Comparison of ENCODE assay signal across 5 fruit fly cellular contexts in the genomic region with DNA sequence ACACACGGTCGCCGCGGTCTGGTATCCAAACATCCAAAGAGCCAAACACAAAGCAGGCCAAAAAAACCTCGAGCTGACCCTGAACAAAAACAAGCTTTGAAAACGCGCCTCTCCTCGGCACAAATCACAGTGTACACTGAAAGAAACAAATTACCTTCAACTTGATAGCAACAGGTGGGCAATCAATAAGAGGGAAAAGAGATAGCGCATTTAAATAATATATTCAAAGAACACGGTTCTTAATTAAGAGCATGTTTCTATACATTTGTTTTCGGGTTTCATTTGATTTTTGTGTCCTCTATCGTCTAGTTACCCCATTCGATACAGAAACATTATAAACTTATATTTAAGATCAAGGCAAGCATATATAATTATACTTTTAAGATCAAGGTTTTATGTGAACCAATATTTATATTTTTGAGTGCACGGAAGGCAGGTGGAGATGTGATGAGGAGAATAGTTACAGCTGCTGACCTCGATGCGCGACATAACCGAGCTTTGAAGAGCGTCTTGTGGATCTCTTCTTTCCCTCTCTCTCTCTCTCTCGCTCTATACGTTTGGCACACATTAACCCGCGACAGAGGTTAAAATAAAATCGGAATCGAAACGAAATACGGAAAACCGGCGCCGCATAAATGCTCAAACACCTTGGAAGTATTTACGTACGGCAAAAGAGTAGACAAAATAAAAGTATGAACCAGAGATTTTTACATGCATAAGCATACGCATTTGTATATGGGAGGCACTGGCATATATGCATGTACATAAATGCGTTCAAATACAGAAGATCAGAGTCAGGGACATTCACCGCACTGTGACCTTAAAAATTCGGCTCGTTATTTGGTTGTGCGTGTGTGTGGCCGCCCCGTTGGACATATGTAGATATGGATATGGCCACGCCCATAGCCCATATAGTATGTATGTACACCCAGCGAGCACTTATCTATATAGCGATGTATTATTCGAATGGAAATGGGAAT.
A peak's percentile ranks its signal among the peaks of the same experiment; 100 is the strongest.
TF ChIP-seq lines count a peak whose summit lies in the region.

No protein-coding gene starts in this region.

TF ChIP-seq in whole organism, adult, 20 proteins besides CTCF, POLR2A, EP300 and RAD21 (continued from another document):
- TF ChIP-seq Hr96 (GFP tag; optimal IDR thresholded peaks at IDR 0.05; lab: Kevin White, UChicago) (no peak), toe (GFP tag; optimal IDR thresholded peaks at IDR 0.05; lab: Kevin White, UChicago) (peak; percentile 15), CG1620 (GFP tag; optimal IDR thresholded peaks at IDR 0.05; lab: Kevin White, UChicago) (peak; percentile 4), Crg-1 (GFP tag; optimal IDR thresholded peaks at IDR 0.05; lab: Kevin White, UChicago) (no peak)

TF ChIP-seq in whole organism, embryonic, 481 proteins besides CTCF, POLR2A, EP300 and RAD21 (continued from another document and continues in another):
- TF ChIP-seq zen2 (GFP tag; IDR thresholded peaks at IDR 0.05; lab: Robert Waterston, UW; ENCODE audit: partially characterized antibody): no peak
- TF ChIP-seq Myb (GFP tag; optimal IDR thresholded peaks at IDR 0.05; lab: Kevin White, UChicago): peak; percentile 21
- peak; percentile 80 for TF ChIP-seq Awh (GFP tag; IDR thresholded peaks at IDR 0.05; lab: Robert Waterston, UW)
- TF ChIP-seq CG11093 (GFP tag; IDR thresholded peaks at IDR 0.05; lab: Robert Waterston, UW): peak; percentile 71; the same call in 2 of the 3 replicates
- peak; percentile 20 for TF ChIP-seq Ets97D (GFP tag; optimal IDR thresholded peaks at IDR 0.05; lab: Kevin White, UChicago)
- TF ChIP-seq CG10274 (GFP tag; optimal IDR thresholded peaks at IDR 0.05; lab: Kevin White, UChicago): peak; percentile 51
- peak; percentile 89 for TF ChIP-seq CG3281 (GFP tag; optimal IDR thresholded peaks at IDR 0.05; lab: Kevin White, UChicago)
- TF ChIP-seq shn (GFP tag; optimal IDR thresholded peaks at IDR 0.05; lab: Kevin White, UChicago): peak; percentile 59
- TF ChIP-seq CG7963 (GFP tag; IDR thresholded peaks at IDR 0.05; lab: Robert Waterston, UW; ENCODE audit: partially characterized antibody): no peak
- TF ChIP-seq CG12104 (GFP tag; optimal IDR thresholded peaks at IDR 0.05; lab: Kevin White, UChicago): peak; percentile 81
- no peak for TF ChIP-seq sc (optimal IDR thresholded peaks at IDR 0.05; lab: Kevin White, UChicago)
- peak; percentile 72 for TF ChIP-seq sc (GFP tag; optimal IDR thresholded peaks at IDR 0.05; lab: Kevin White, UChicago)
- peak; percentile 63 for TF ChIP-seq CG6683 (GFP tag; optimal IDR thresholded peaks at IDR 0.05; lab: Kevin White, UChicago)
- no peak for TF ChIP-seq Tbp (GFP tag; optimal IDR thresholded peaks at IDR 0.05; lab: Kevin White, UChicago)
- peak; percentile 63 for TF ChIP-seq CG7786 (GFP tag; optimal IDR thresholded peaks at IDR 0.05; lab: Kevin White, UChicago)
- peak; percentile 63 for TF ChIP-seq jumu (GFP tag; optimal IDR thresholded peaks at IDR 0.05; lab: Kevin White, UChicago)
- peak; percentile 83 for TF ChIP-seq Max (GFP tag; optimal IDR thresholded peaks at IDR 0.05; lab: Kevin White, UChicago)
- TF ChIP-seq lmd (GFP tag; IDR thresholded peaks at IDR 0.05; lab: Robert Waterston, UW): peak; percentile 85
- peak; percentile 93 for TF ChIP-seq dmrt99B (tag; optimal IDR thresholded peaks at IDR 0.05; lab: Kevin White, UChicago)
- TF ChIP-seq Bgb (GFP tag; IDR thresholded peaks at IDR 0.05; lab: Robert Waterston, UW; ENCODE audit: partially characterized antibody): no peak; the same call in 1 of the 2 replicates
- peak; percentile 89 for TF ChIP-seq Asciz (GFP tag; optimal IDR thresholded peaks at IDR 0.05; lab: Kevin White, UChicago)
- TF ChIP-seq psq (GFP tag; optimal IDR thresholded peaks at IDR 0.05; lab: Kevin White, UChicago): peak; percentile 10
- TF ChIP-seq dati (GFP tag; IDR thresholded peaks at IDR 0.05; lab: Robert Waterston, UW): 0 out of 2 replicates have a peak, but pooled peaks have one; percentile 28
- peak; percentile 3 for TF ChIP-seq ERR (GFP tag; optimal IDR thresholded peaks at IDR 0.05; lab: Kevin White, UChicago)
- peak; percentile 72 for TF ChIP-seq Ada2b (GFP tag; IDR thresholded peaks at IDR 0.05; lab: Robert Waterston, UW)
- TF ChIP-seq klu (GFP tag; IDR thresholded peaks at IDR 0.05; lab: Robert Waterston, UW): peak; percentile 65; the same call in 1 of the 2 replicates
- TF ChIP-seq E2f1 (GFP tag; IDR thresholded peaks at IDR 0.05; lab: Robert Waterston, UW): peak; percentile 78

TF ChIP-seq in whole organism, prepupa, 60 proteins besides CTCF, POLR2A, EP300 and RAD21 (continued from another document and continues in another):
- TF ChIP-seq fd85E (GFP tag; optimal IDR thresholded peaks at IDR 0.05; lab: Kevin White, UChicago): peak; percentile 2
- peak; percentile 95 for TF ChIP-seq CG32006 (GFP tag; optimal IDR thresholded peaks at IDR 0.05; lab: Kevin White, UChicago)
- TF ChIP-seq achi (GFP tag; optimal IDR thresholded peaks at IDR 0.05; lab: Kevin White, UChicago): peak; percentile 80
- peak; percentile 82 for TF ChIP-seq CG10631 (GFP tag; optimal IDR thresholded peaks at IDR 0.05; lab: Kevin White, UChicago)
- TF ChIP-seq Ets21C (GFP tag; optimal IDR thresholded peaks at IDR 0.05; lab: Kevin White, UChicago): peak; percentile 50
- TF ChIP-seq eg (GFP tag; IDR thresholded peaks at IDR 0.05; lab: Robert Waterston, UW): peak; percentile 77
- TF ChIP-seq salr (GFP tag; optimal IDR thresholded peaks at IDR 0.05; lab: Kevin White, UChicago): peak; percentile 34 to 85
- TF ChIP-seq Eip75B (GFP tag; optimal IDR thresholded peaks at IDR 0.05; lab: Kevin White, UChicago): peak; percentile 88
- peak; percentile 79 for TF ChIP-seq OdsH (GFP tag; optimal IDR thresholded peaks at IDR 0.05; lab: Kevin White, UChicago)
- TF ChIP-seq esn (GFP tag; optimal IDR thresholded peaks at IDR 0.05; lab: Kevin White, UChicago): peak; percentile 79
- peak; percentile 59 for TF ChIP-seq cyc (GFP tag; optimal IDR thresholded peaks at IDR 0.05; lab: Kevin White, UChicago)
- TF ChIP-seq CG1621 (tag; optimal IDR thresholded peaks at IDR 0.05; lab: Kevin White, UChicago): peak; percentile 39
- peak in 1 of 2 experiments; percentile 54 for TF ChIP-seq ss (GFP tag; optimal IDR thresholded peaks at IDR 0.05; lab: Kevin White, UChicago)
- TF ChIP-seq Gug (GFP tag; IDR thresholded peaks at IDR 0.05; lab: Robert Waterston, UW): peak; percentile 52; the same call in 1 of the 2 replicates
- TF ChIP-seq CG11902 (GFP tag; optimal IDR thresholded peaks at IDR 0.05; lab: Kevin White, UChicago): peak; percentile 62
- no peak for TF ChIP-seq Hr38 (GFP tag; optimal IDR thresholded peaks at IDR 0.05; lab: Kevin White, UChicago)
- peak; percentile 80 for TF ChIP-seq CG34406 (GFP tag; optimal IDR thresholded peaks at IDR 0.05; lab: Kevin White, UChicago)
- TF ChIP-seq CG11294 (GFP tag; IDR thresholded peaks at IDR 0.05; lab: Robert Waterston, UW): peak; percentile 65; the same call in 1 of the 2 replicates
- TF ChIP-seq dsx (GFP tag; optimal IDR thresholded peaks at IDR 0.05; lab: Kevin White, UChicago; ENCODE audit: poor library complexity, severe bottlenecking): peak; percentile 67
- peak; percentile 82 for TF ChIP-seq dac (GFP tag; optimal IDR thresholded peaks at IDR 0.05; lab: Kevin White, UChicago)
- TF ChIP-seq Eip78C (GFP tag; lab: Kevin White, UChicago): peak; percentile 95
- peak; percentile 77 for TF ChIP-seq Sox14 (GFP tag; optimal IDR thresholded peaks at IDR 0.05; lab: Kevin White, UChicago)
- TF ChIP-seq Blimp-1 (GFP tag; optimal IDR thresholded peaks at IDR 0.05; lab: Kevin White, UChicago): no peak
- TF ChIP-seq acj6 (GFP tag; optimal IDR thresholded peaks at IDR 0.05; lab: Kevin White, UChicago): peak; percentile 81
- peak; percentile 61 for TF ChIP-seq CG31627 (GFP tag; optimal IDR thresholded peaks at IDR 0.05; lab: Kevin White, UChicago)
- peak; percentile 88 for TF ChIP-seq CG4318 (GFP tag; optimal IDR thresholded peaks at IDR 0.05; lab: Kevin White, UChicago)
- peak; percentile 84 for TF ChIP-seq CG6276 (GFP tag; optimal IDR thresholded peaks at IDR 0.05; lab: Kevin White, UChicago)
- peak; percentile 85 for TF ChIP-seq pdm3 (GFP tag; optimal IDR thresholded peaks at IDR 0.05; lab: Kevin White, UChicago)
- peak; percentile 77 for TF ChIP-seq CG11762 (GFP tag; optimal IDR thresholded peaks at IDR 0.05; lab: Kevin White, UChicago; ENCODE audit: insufficient read depth)

TF ChIP-seq in whole organism, pupa, 21 proteins besides CTCF, POLR2A, EP300 and RAD21 (continued from another document):
- peak; percentile 19 for TF ChIP-seq CG13204 (GFP tag; optimal IDR thresholded peaks at IDR 0.05; lab: Kevin White, UChicago)
- peak; percentile 78 for TF ChIP-seq CG9948 (tag; optimal IDR thresholded peaks at IDR 0.05; lab: Kevin White, UChicago)
- peak; percentile 84 for TF ChIP-seq Pif1B (GFP tag; optimal IDR thresholded peaks at IDR 0.05; lab: Kevin White, UChicago)
TF ChIP-seq in whole organism, pupa: peak in this region for 18.

TF ChIP-seq in whole organism, wandering third instar larva, 38 proteins besides CTCF, POLR2A, EP300 and RAD21 (continued from another document):
- TF ChIP-seq h (GFP tag; optimal IDR thresholded peaks at IDR 0.05; lab: Kevin White, UChicago): peak; percentile 76
- TF ChIP-seq Jra (GFP tag; optimal IDR thresholded peaks at IDR 0.05; lab: Kevin White, UChicago): peak; percentile 17
- peak; percentile 64 for TF ChIP-seq brk (GFP tag; optimal IDR thresholded peaks at IDR 0.05; lab: Kevin White, UChicago)
- TF ChIP-seq CG32264 (GFP tag; optimal IDR thresholded peaks at IDR 0.05; lab: Kevin White, UChicago): no peak
- TF ChIP-seq HLH106 (tag; optimal IDR thresholded peaks at IDR 0.05; lab: Kevin White, UChicago): peak; percentile 59
